Worm (Caenorhabditis elegans) whole organism, mixed stage, embryonic: Measurements from ENCODE around the gene oat-1.

Experiments
- ces-1 ChIP-seq: fragments of 150-350 bp; optimal IDR thresholded peaks from 2 replicates; lab custom pipeline; 2014; ENCODE audit warnings: missing biosample characterization, missing genetic modification reagents, missing genetic modification characterization
- lin-13 ChIP-seq: fragments of 150-350 bp; optimal IDR thresholded peaks from 2 replicates; lab custom pipeline; 2014; ENCODE audit warnings: missing biosample characterization, missing genetic modification characterization
- mep-1 ChIP-seq: fragments of 150-350 bp; optimal IDR thresholded peaks from 2 replicates; lab custom pipeline; 2017; ENCODE audit warnings: missing biosample characterization, missing genetic modification reagents, missing genetic modification characterization, inconsistent platforms
- nhr-12 ChIP-seq: fragments of 150-350 bp; optimal IDR thresholded peaks from 2 replicates; lab custom pipeline; 2014; ENCODE audit warnings: missing biosample characterization, missing genetic modification characterization
- unc-62 ChIP-seq: fragments of 150-350 bp; optimal IDR thresholded peaks from 2 replicates; lab custom pipeline; 2014; ENCODE audit warnings: missing biosample characterization, missing genetic modification reagents, missing genetic modification characterization

DNA sequence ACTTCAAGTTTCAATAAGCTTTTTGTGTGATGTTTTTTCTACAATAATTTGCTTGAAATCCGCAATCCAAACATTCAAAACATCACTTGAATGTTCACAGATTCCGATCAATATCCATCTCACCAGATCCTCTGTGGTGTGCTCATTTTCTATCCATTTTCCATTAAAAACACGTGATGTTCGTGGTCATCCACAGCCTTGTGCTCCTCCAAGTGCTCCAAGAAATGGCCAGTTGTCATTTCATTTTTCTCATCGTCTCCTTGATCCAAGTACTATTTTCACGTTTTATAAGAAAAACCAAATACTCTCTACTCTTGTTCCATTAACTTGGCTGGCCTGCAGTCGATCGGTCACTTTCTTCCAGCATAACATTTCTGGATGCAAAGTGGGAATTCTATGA is 3.8 kb upstream of the oat-1 start:
- no peak for TF ChIP-seq mep-1 (tag; lab: Kevin White, UChicago)
- TF ChIP-seq lin-13 (tag; lab: Kevin White, UChicago), result no peak
- TF ChIP-seq nhr-12 (tag; lab: Kevin White, UChicago), result no peak
- TF ChIP-seq unc-62 (GFP tag; lab: Kevin White, UChicago), result no peak
- no peak for TF ChIP-seq ces-1 (GFP tag; lab: Kevin White, UChicago)
